Worm (Caenorhabditis elegans) whole organism, L4 larva: ENCODE measurements around the gene fbxb-81.
A peak's percentile ranks its signal among the peaks of the same experiment; 100 is the strongest.

Source experiments
- F26F4.8 ChIP-seq: fragments of 200-800 bp; sonication (Bioruptor generic); conservative IDR thresholded peaks from 2 replicates; pipeline ENCODE4 v1.3.6; 2022; ENCODE audit warnings: missing genetic modification characterization, missing compliant biosample characterization
- Y105C5A.15 ChIP-seq: fragments of 200-800 bp; sonication (Bioruptor generic); IDR thresholded peaks from 2 replicates; pipeline ENCODE4 v1.3.6; 2022; ENCODE audit warnings: missing genetic modification characterization, missing compliant biosample characterization
- Y75B8A.6 ChIP-seq: fragments of 200-800 bp; sonication (Bioruptor generic); IDR thresholded peaks from 2 replicates; pipeline ENCODE4 v1.3.6; 2022; ENCODE audit warnings: missing genetic modification reagents, missing genetic modification characterization, missing compliant biosample characterization
- aha-1 ChIP-seq: fragments of 150-350 bp; peaks from one replicate; lab custom pipeline; 2014; ENCODE audit warnings: missing biosample characterization, missing genetic modification characterization
- aly-2 ChIP-seq: sonication (generic microtip); optimal IDR thresholded peaks from 2 replicates; lab custom pipeline; 2018; ENCODE audit warnings: missing biosample characterization, missing genetic modification characterization
- ceh-28 ChIP-seq: fragments of 150-350 bp; optimal IDR thresholded peaks from 2 replicates; lab custom pipeline; 2014; ENCODE audit warnings: missing biosample characterization, missing genetic modification reagents, missing genetic modification characterization
- ceh-44 ChIP-seq: fragments of 200-800 bp; sonication (Bioruptor generic); IDR thresholded peaks from 2 replicates; pipeline ENCODE4 v1.3.6; 2022; ENCODE audit warnings: missing genetic modification reagents, missing genetic modification characterization, missing compliant biosample characterization
- ceh-82 ChIP-seq: sonication (generic microtip); optimal IDR thresholded peaks from 2 replicates; lab custom pipeline; 2017; ENCODE audit warnings: missing biosample characterization, missing genetic modification characterization
- fkh-10 ChIP-seq: fragments of 150-350 bp; optimal IDR thresholded peaks from 2 replicates; lab custom pipeline; 2014; ENCODE audit warnings: missing biosample characterization, missing genetic modification reagents, missing genetic modification characterization
- hlh-11 ChIP-seq: fragments of 200-800 bp; sonication (Bioruptor generic); optimal IDR thresholded peaks from 2 replicates; lab custom pipeline; 2018; ENCODE audit warnings: mild to moderate bottlenecking, missing genetic modification characterization, missing compliant biosample characterization
- jun-1 ChIP-seq: fragments of 150-350 bp; optimal IDR thresholded peaks from 2 replicates; lab custom pipeline; 2014; ENCODE audit warnings: missing biosample characterization, missing genetic modification reagents, missing genetic modification characterization
- lin-1 ChIP-seq: fragments of 200-800 bp; sonication (Bioruptor generic); IDR thresholded peaks from 2 replicates; pipeline ENCODE4 v1.3.6; 2022; ENCODE audit warnings: missing genetic modification reagents, missing genetic modification characterization, missing compliant biosample characterization
- lin-38 ChIP-seq: fragments of 200-800 bp; sonication (Bioruptor generic); IDR thresholded peaks from 2 replicates; pipeline ENCODE4 v1.3.6; 2022; ENCODE audit warnings: missing genetic modification reagents, missing genetic modification characterization, missing compliant biosample characterization
- madf-5 ChIP-seq, 2 experiments: fragments of 200-800 bp; sonication (Bioruptor generic); IDR thresholded peaks; 2 replicates each; pipeline ENCODE4 v1.3.6; 2022; ENCODE audit warnings: missing compliant biosample characterization in 2 of 2, missing genetic modification characterization in 2 of 2
- madf-9 ChIP-seq: fragments of 200-800 bp; sonication (Bioruptor generic); conservative IDR thresholded peaks from 2 replicates; pipeline ENCODE4 v1.3.6; 2022; ENCODE audit warnings: missing genetic modification reagents, missing genetic modification characterization, missing compliant biosample characterization
- nhr-11 ChIP-seq: fragments of 150-350 bp; optimal IDR thresholded peaks from 2 replicates; lab custom pipeline; 2014; ENCODE audit warnings: missing biosample characterization, missing genetic modification characterization
- nhr-28 ChIP-seq: fragments of 150-350 bp; optimal IDR thresholded peaks from 2 replicates; lab custom pipeline; 2014; ENCODE audit warnings: missing biosample characterization, missing genetic modification characterization
- nhr-42 ChIP-seq: fragments of 200-800 bp; sonication (Bioruptor generic); IDR thresholded peaks from 2 replicates; pipeline ENCODE4 v1.3.6; 2022; ENCODE audit warnings: missing genetic modification characterization, missing compliant biosample characterization
- nhr-77 ChIP-seq: fragments of 150-350 bp; optimal IDR thresholded peaks from 2 replicates; lab custom pipeline; 2014; ENCODE audit warnings: missing biosample characterization, missing genetic modification characterization
- pqm-1 ChIP-seq: sonication (generic microtip); optimal IDR thresholded peaks from 2 replicates; lab custom pipeline; 2017; ENCODE audit warnings: missing biosample characterization, missing genetic modification characterization
- set-16 ChIP-seq: fragments of 200-800 bp; sonication (Bioruptor generic); IDR thresholded peaks from 2 replicates; pipeline ENCODE4 v1.3.6; 2022; ENCODE audit warnings: missing genetic modification reagents, missing genetic modification characterization, missing compliant biosample characterization
- spr-1 ChIP-seq: sonication (generic microtip); optimal IDR thresholded peaks from 2 replicates; lab custom pipeline; 2016; ENCODE audit warnings: mild to moderate bottlenecking, missing genetic modification characterization, missing compliant biosample characterization
- tag-97 ChIP-seq: fragments of 200-800 bp; sonication (Bioruptor generic); IDR thresholded peaks from 2 replicates; pipeline ENCODE4 v1.3.6; 2022; ENCODE audit warnings: missing genetic modification characterization, missing compliant biosample characterization
- tra-1 ChIP-seq: fragments of 200-800 bp; sonication (Bioruptor generic); IDR thresholded peaks from 2 replicates; pipeline ENCODE4 v1.3.6; 2022; ENCODE audit warnings: missing genetic modification reagents, missing genetic modification characterization, missing compliant biosample characterization
- unc-62 ChIP-seq, 3 experiments: fragments of 150-350 bp in 1 of 3; sonication (generic microtip); optimal IDR thresholded peaks in 2 of 3; peaks in 1 of 3; 1 replicate in 1 of 3; 2 replicates in 2 of 3; lab custom pipeline; 2014 to 2017; ENCODE audit warnings: missing biosample characterization in 3 of 3, missing genetic modification characterization in 3 of 3, missing genetic modification reagents in 3 of 3, missing genotype in 1 of 3
- zfp-2 ChIP-seq: sonication (generic microtip); optimal IDR thresholded peaks from 2 replicates; lab custom pipeline; 2016; ENCODE audit warnings: mild to moderate bottlenecking, missing genetic modification characterization, missing compliant biosample characterization
- zip-11 ChIP-seq: fragments of 200-800 bp; sonication (Bioruptor generic); IDR thresholded peaks from 2 replicates; pipeline ENCODE4 v1.3.6; 2022; ENCODE audit warnings: missing genetic modification characterization, missing compliant biosample characterization
- ztf-11 ChIP-seq: fragments of 150-350 bp; optimal IDR thresholded peaks from 2 replicates; lab custom pipeline; 2014; ENCODE audit warnings: missing biosample characterization, missing genetic modification characterization

Gene fbxb-81

ce11 chrIII:187829-188228 is 46.8 kb upstream of the fbxb-81 start, which contains the start of gene mxl-2:
Gene mxl-2 (minus strand): TSS chrIII:188131.
- TF ChIP-seq madf-9 (GFP tag; lab: Robert Waterston, UW) (no peak), set-16 (GFP tag; lab: Robert Waterston, UW) (peak; percentile 75)

ce11 chrIII:185909-186308 is 44.9 kb upstream of the fbxb-81 start:
- peak; percentile 26 for TF ChIP-seq aha-1 (tag; lab: Kevin White, UChicago)

DNA sequence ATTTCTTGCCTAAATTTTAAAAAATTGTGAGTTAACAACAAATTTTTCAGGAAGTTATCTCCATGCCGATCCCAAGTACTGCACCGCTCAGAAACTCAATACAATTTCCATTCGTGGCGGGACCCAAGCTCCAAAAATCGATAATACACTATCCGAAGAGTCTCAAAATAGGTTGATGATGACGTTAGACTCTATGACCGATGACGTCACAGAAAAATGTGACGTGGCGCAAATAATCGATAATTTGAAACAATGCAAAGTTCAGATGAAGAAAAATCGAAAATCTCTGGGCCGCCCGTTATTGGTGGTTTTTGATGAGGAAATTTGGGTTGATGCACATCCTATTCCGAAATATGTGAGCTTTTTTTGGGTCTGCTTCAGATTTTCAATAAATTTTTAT is 43.3 kb upstream of the fbxb-81 start:
- TF ChIP-seq ceh-28 (tag; lab: Kevin White, UChicago) (peak; percentile 24), aha-1 (tag; lab: Kevin White, UChicago) (no peak)

DNA sequence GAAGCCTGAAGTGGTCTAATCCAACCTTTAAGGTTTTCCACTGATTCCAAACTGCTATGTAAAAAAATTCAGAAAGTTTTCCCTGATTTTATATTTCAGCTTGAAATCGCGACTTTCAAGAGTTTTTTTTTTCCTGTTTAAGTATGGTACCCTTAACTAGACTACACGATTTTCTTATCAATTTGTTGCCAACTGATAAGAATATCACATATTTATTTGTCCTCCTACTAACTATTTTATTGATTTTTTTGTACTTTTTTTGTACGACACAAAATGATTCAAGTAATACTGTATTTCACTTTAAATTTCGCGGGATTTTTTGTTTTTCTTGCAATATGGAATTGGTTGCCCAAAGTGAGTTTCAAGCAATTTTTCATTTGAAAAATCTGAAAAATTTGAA is 42.1 kb upstream of the fbxb-81 start:
- TF ChIP-seq nhr-77 (peak; percentile 53), Y105C5A.15 (GFP tag; lab: Robert Waterston, UW) (no peak), nhr-28 (peak; percentile 69), pqm-1 (peak; percentile 36), zip-11 (GFP tag; lab: Robert Waterston, UW) (no peak), jun-1 (no peak)

ce11 chrIII:182080-182479 is 41.1 kb upstream of the fbxb-81 start, which contains the start of gene F40G9.15:
Gene F40G9.15 (plus strand): TSS chrIII:182380.
- no peak for TF ChIP-seq ceh-28 (tag; lab: Kevin White, UChicago)
- TF ChIP-seq ztf-11 = no peak
- 0 out of 4 replicates have a peak, but pooled peaks of 1 of the 2 experiments have one; percentile 44 for TF ChIP-seq madf-5 (GFP tag; IDR thresholded peaks at IDR 0.05; lab: Robert Waterston, UW)

- TF ChIP-seq Y75B8A.6 (GFP tag; lab: Robert Waterston, UW) = no peak
- TF ChIP-seq tra-1 (GFP tag; lab: Robert Waterston, UW) = no peak
- no peak for TF ChIP-seq tag-97 (GFP tag; lab: Robert Waterston, UW)
- TF ChIP-seq aly-2 (tag; lab: Kevin White, UChicago) = no peak
- no peak for TF ChIP-seq madf-5 (GFP tag; IDR thresholded peaks at IDR 0.05; lab: Robert Waterston, UW)
These were observed 39.9 kb upstream of the fbxb-81 start, which contains the start of gene F40G9.5 for ce11 chrIII:180963-181362. Gene F40G9.5 (plus strand): TSS chrIII:181263.

DNA sequence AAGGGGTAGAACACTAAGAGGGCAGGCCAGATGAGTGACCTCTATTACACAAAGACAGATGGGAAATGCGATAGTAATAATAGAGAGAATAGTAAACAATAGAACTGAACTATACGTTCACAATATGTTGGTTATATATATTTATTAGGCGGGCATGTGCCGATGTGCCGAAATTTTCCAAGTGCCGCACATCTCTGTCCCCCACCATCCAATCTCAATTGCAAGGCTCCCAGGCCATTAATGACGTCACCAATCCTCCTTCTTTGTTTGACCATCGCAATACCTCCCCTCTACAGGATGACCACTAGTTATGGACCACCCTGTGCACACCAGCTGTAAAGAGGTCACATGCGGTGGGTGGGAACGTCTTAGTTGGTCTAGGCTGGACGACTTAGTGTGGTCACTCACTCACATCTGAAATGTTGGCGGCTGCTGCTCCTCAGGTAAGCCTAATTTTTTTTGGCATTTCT is 38.1 kb upstream of the fbxb-81 start, which contains the start of gene F40G9.6:
F40G9.6 (plus strand) TSS at position 420 of the 470 bp plus-strand sequence.
- TF ChIP-seq jun-1 (no peak), lin-38 (no peak), spr-1 (no peak), fkh-10 (GFP tag; lab: Kevin White, UChicago) (no peak)

DNA sequence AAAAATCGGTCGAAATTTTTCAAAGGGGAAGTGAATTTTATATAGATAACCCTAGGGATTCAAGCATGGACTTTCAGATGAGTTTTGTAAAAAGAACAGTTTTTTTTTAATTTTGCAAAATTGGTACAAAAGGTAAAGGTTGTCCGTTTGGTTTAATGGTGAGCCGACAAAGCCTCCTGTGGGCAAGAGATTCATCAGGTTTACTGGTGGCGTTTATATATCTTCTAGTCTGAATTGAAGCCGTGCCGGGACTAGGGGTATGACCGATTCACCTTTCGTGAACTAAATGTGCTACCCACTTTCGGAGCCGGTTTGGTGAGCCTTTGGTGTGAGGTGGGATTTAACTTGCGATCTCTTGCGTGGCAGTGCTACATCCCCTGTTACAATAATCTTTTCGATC is 37.1 kb upstream of the fbxb-81 start:
- 0 out of 2 replicates have a peak, but pooled peaks have one; percentile 30 for TF ChIP-seq F26F4.8 (GFP tag; lab: Robert Waterston, UW)
- no peak for TF ChIP-seq nhr-11 (tag; lab: Kevin White, UChicago)

ce11 chrIII:177715-178114 is 36.7 kb upstream of the fbxb-81 start, which contains the start of gene F40G9.14:
Gene F40G9.14 (minus strand): TSS chrIII:177815.
- TF ChIP-seq aha-1 (tag; lab: Kevin White, UChicago) (peak; percentile 83), ceh-44 (GFP tag; lab: Robert Waterston, UW) (no peak)

ce11 chrIII:175733-176132 is 34.7 kb upstream of the fbxb-81 start, which contains the start of gene clec-148:
Gene clec-148 (minus strand): TSS chrIII:175833.
- no peak for TF ChIP-seq lin-1 (GFP tag; lab: Robert Waterston, UW)
- peak in 1 of 2 experiments; percentile 66 for TF ChIP-seq unc-62 (GFP tag; optimal IDR thresholded peaks at IDR 0.05 in 1 of 2; lab: Kevin White, UChicago)
- no peak for TF ChIP-seq unc-62 (tag; optimal IDR thresholded peaks at IDR 0.05; lab: Kevin White, UChicago)
- TF ChIP-seq pqm-1 = peak; percentile 18
- TF ChIP-seq hlh-11 = no peak
- TF ChIP-seq ceh-82 (tag; lab: Kevin White, UChicago) = no peak
- no peak for TF ChIP-seq nhr-42 (GFP tag; lab: Robert Waterston, UW)
- no peak for TF ChIP-seq zfp-2 (tag; lab: Kevin White, UChicago)
